Worm (Caenorhabditis elegans): Measurements from ENCODE around the gene hlh-17.

Gene hlh-17

ce11 chrIV:16230464-16230863 is 24.1 kb upstream of the hlh-17 start:
- no peak for TF ChIP-seq nhr-12 (tag; optimal IDR thresholded peaks at IDR 0.05)
- no peak for TF ChIP-seq elt-1 (tag; optimal IDR thresholded peaks at IDR 0.05)
- TF ChIP-seq R02D3.7 (tag; optimal IDR thresholded peaks at IDR 0.05) = no peak
- no peak for TF ChIP-seq pha-4 (tag; optimal IDR thresholded peaks at IDR 0.05)

ce11 chrIV:16233028-16233427 is 21.5 kb upstream of the hlh-17 start, which contains the start of the genes hpa-1 and irld-39:
Gene hpa-1 (minus strand): TSS chrIV:16233128.
Gene irld-39 (plus strand): TSS chrIV:16233148.
- TF ChIP-seq ceh-16 (tag; optimal IDR thresholded peaks at IDR 0.05) (no peak), ceh-9 (tag; optimal IDR thresholded peaks at IDR 0.05) (no peak), nhr-12 (tag; optimal IDR thresholded peaks at IDR 0.05) (no peak), pha-4 (tag; optimal IDR thresholded peaks at IDR 0.05) (no peak), skn-1 (tag; optimal IDR thresholded peaks at IDR 0.05) (no peak), nhr-28 (tag; optimal IDR thresholded peaks at IDR 0.05) (no peak)

ce11 chrIV:16236827-16237226 is 17.7 kb upstream of the hlh-17 start:
- no peak for TF ChIP-seq nhr-25 (tag; optimal IDR thresholded peaks at IDR 0.05)
- no peak for TF ChIP-seq mml-1 (tag; optimal IDR thresholded peaks at IDR 0.05)
- no peak for TF ChIP-seq unc-62 (GFP tag; optimal IDR thresholded peaks at IDR 0.05)
- no peak for TF ChIP-seq nhr-23 (tag; optimal IDR thresholded peaks at IDR 0.05)
- TF ChIP-seq egl-5 (tag; optimal IDR thresholded peaks at IDR 0.05) = no peak
- TF ChIP-seq ceh-16 (tag; optimal IDR thresholded peaks at IDR 0.05) = no peak
- no peak for TF ChIP-seq pqm-1 (tag; optimal IDR thresholded peaks at IDR 0.05)
- no peak for TF ChIP-seq tbx-2 (tag; optimal IDR thresholded peaks at IDR 0.05)
- no peak for TF ChIP-seq pha-4 (tag; optimal IDR thresholded peaks at IDR 0.05)
- TF ChIP-seq ceh-9 (tag; optimal IDR thresholded peaks at IDR 0.05) = no peak
- TF ChIP-seq ztf-11 (tag; optimal IDR thresholded peaks at IDR 0.05) = no peak
- TF ChIP-seq nfya-1 (tag; optimal IDR thresholded peaks at IDR 0.05; ENCODE audit: insufficient read depth) = no peak
- no peak for TF ChIP-seq hmg-11 (tag; optimal IDR thresholded peaks at IDR 0.05)
- no peak for TF ChIP-seq elt-2 (tag; optimal IDR thresholded peaks at IDR 0.05)
- no peak for TF ChIP-seq R02D3.7 (tag; optimal IDR thresholded peaks at IDR 0.05)
- TF ChIP-seq mdl-1 (tag; optimal IDR thresholded peaks at IDR 0.05) = no peak
- no peak for TF ChIP-seq elt-1 (tag; optimal IDR thresholded peaks at IDR 0.05)
- TF ChIP-seq zag-1 (tag; optimal IDR thresholded peaks at IDR 0.05) = no peak
- no peak for TF ChIP-seq jun-1 (tag; optimal IDR thresholded peaks at IDR 0.05)

ce11 chrIV:16238555-16238954 is 16.0 kb upstream of the hlh-17 start, which contains the start of gene srw-61:
Gene srw-61 (minus strand): TSS chrIV:16238655.
- TF ChIP-seq nhr-12 (tag; optimal IDR thresholded peaks at IDR 0.05) (no peak), sea-2 (GFP tag; optimal IDR thresholded peaks at IDR 0.05) (no peak), mml-1 (tag; optimal IDR thresholded peaks at IDR 0.05) (no peak), nhr-77 (tag; optimal IDR thresholded peaks at IDR 0.05) (no peak), mdl-1 (tag; optimal IDR thresholded peaks at IDR 0.05) (no peak), nhr-237 (tag; optimal IDR thresholded peaks at IDR 0.05) (no peak), daf-12 (tag; optimal IDR thresholded peaks at IDR 0.05) (no peak), ama-1 (optimal IDR thresholded peaks at IDR 0.05) (no peak), nhr-43 (tag; optimal IDR thresholded peaks at IDR 0.05; ENCODE audit: poor library complexity, severe bottlenecking) (no peak), nhr-23 (tag; optimal IDR thresholded peaks at IDR 0.05) (no peak), tbx-2 (tag; optimal IDR thresholded peaks at IDR 0.05) (no peak), ZK546.5 (tag; optimal IDR thresholded peaks at IDR 0.05) (no peak), elt-3 (tag; optimal IDR thresholded peaks at IDR 0.05) (no peak), R02D3.7 (tag; optimal IDR thresholded peaks at IDR 0.05) (no peak), eor-1 (tag; optimal IDR thresholded peaks at IDR 0.05) (no peak), lsy-12 (tag; optimal IDR thresholded peaks at IDR 0.05) (no peak), ceh-82 (tag; optimal IDR thresholded peaks at IDR 0.05) (no peak), egl-27 (tag; optimal IDR thresholded peaks at IDR 0.05) (no peak), fos-1 (tag; optimal IDR thresholded peaks at IDR 0.05) (no peak)

- no peak for TF ChIP-seq fkh-2 (tag; optimal IDR thresholded peaks at IDR 0.05)
- no peak for TF ChIP-seq lsy-12 (tag; optimal IDR thresholded peaks at IDR 0.05)
- TF ChIP-seq ceh-16 (tag; optimal IDR thresholded peaks at IDR 0.05) = no peak
- TF ChIP-seq ZK546.5 (tag; optimal IDR thresholded peaks at IDR 0.05) = no peak
- TF ChIP-seq ztf-4 (tag; optimal IDR thresholded peaks at IDR 0.05) = no peak
- no peak for TF ChIP-seq nhr-76 (tag; optimal IDR thresholded peaks at IDR 0.05)
- TF ChIP-seq nfya-1 (tag; optimal IDR thresholded peaks at IDR 0.05; ENCODE audit: insufficient read depth) = no peak
- TF ChIP-seq egl-5 (tag; optimal IDR thresholded peaks at IDR 0.05) = no peak
- no peak for TF ChIP-seq snpc-4 (tag; optimal IDR thresholded peaks at IDR 0.05)
- no peak for TF ChIP-seq elt-2 (tag; optimal IDR thresholded peaks at IDR 0.05)
- no peak for TF ChIP-seq nhr-237 (tag; optimal IDR thresholded peaks at IDR 0.05)
- TF ChIP-seq jun-1 (tag; optimal IDR thresholded peaks at IDR 0.05) = no peak
- no peak for TF ChIP-seq pqm-1 (tag; optimal IDR thresholded peaks at IDR 0.05)
- no peak for TF ChIP-seq ceh-82 (tag; optimal IDR thresholded peaks at IDR 0.05)
- no peak for TF ChIP-seq nhr-28 (tag; optimal IDR thresholded peaks at IDR 0.05)
- TF ChIP-seq skn-1 (tag; optimal IDR thresholded peaks at IDR 0.05) = no peak
- no peak for TF ChIP-seq aly-2 (tag; optimal IDR thresholded peaks at IDR 0.05)
- TF ChIP-seq unc-62 (GFP tag; optimal IDR thresholded peaks at IDR 0.05) = no peak
Observed at ce11 chrIV:16247131-16247530, 7.4 kb upstream of the hlh-17 start, which contains the start of gene F38C2.1. Gene F38C2.1 (plus strand): TSS chrIV:16247431.
